Worm (Caenorhabditis elegans): Measurements from ENCODE around the gene ckr-2.

Gene ckr-2

DNA sequence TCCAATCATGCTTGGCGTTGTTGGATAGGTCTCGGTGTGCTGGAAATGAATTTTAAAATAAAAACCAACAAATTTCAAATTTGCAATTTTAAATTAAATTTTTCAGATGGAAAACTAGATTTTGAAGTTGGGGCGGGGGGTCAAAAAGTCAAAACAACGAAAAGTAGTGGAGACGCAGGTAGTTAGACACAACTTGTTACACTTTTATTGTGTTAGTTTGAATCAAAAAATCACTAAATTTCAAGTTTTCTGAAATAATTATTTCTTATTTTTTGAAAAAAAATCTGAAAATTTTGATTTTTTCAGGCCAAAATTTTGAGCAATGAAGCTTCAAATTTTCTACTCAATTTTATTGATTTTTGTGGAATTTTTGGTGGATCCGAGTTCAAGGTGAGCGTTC is 33.7 kb downstream of the ckr-2 start, which contains the start of gene Y39A3B.8:
Gene Y39A3B.8, plus strand, starts transcription at position 301 of the 400 bp plus-strand sequence.
- TF ChIP-seq elt-3 (tag; optimal IDR thresholded peaks at IDR 0.05) (no peak), lin-11 (tag; optimal IDR thresholded peaks at IDR 0.05) (no peak), aly-2 (tag; optimal IDR thresholded peaks at IDR 0.05) (no peak), lsy-2 (tag; optimal IDR thresholded peaks at IDR 0.05) (no peak), zag-1 (tag; optimal IDR thresholded peaks at IDR 0.05) (no peak), ztf-4 (tag; optimal IDR thresholded peaks at IDR 0.05) (no peak), mdl-1 (tag; optimal IDR thresholded peaks at IDR 0.05) (no peak)

DNA sequence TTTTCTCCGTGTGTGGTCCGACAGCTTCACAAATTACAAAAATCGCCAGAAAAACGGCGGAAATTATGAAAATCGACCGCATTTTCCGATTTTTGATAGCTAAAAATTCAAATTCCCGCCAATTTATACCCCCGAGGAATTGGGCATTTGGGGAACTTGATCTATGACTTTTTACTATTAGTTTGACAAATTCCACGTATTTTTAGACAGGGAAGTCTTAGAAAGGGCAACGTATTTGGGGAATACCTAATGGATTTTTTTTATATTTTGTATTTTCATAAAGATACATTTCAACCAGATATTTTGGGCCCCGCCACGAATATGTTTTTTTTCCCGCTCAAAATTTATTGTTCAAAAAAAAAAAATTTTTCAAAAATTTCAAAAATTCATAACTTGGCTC is 36.5 kb downstream of the ckr-2 start, which contains the start of gene Y39A3B.7:
Gene Y39A3B.7, minus strand, starts transcription at position 101 of the 400 bp plus-strand sequence.
- TF ChIP-seq skn-1 (tag; optimal IDR thresholded peaks at IDR 0.05) (no peak), ZK546.5 (tag; optimal IDR thresholded peaks at IDR 0.05) (no peak), fos-1 (tag; optimal IDR thresholded peaks at IDR 0.05) (no peak), mab-5 (tag; optimal IDR thresholded peaks at IDR 0.05) (no peak), nhr-6 (tag; optimal IDR thresholded peaks at IDR 0.05) (no peak), lin-13 (GFP tag; optimal IDR thresholded peaks at IDR 0.05) (no peak), lin-39 (tag; optimal IDR thresholded peaks at IDR 0.05) (no peak), dmd-4 (tag; optimal IDR thresholded peaks at IDR 0.05) (no peak), nhr-10 (tag; optimal IDR thresholded peaks at IDR 0.05) (no peak), ceh-82 (tag; optimal IDR thresholded peaks at IDR 0.05) (no peak), nhr-77 (tag; optimal IDR thresholded peaks at IDR 0.05) (no peak)

DNA sequence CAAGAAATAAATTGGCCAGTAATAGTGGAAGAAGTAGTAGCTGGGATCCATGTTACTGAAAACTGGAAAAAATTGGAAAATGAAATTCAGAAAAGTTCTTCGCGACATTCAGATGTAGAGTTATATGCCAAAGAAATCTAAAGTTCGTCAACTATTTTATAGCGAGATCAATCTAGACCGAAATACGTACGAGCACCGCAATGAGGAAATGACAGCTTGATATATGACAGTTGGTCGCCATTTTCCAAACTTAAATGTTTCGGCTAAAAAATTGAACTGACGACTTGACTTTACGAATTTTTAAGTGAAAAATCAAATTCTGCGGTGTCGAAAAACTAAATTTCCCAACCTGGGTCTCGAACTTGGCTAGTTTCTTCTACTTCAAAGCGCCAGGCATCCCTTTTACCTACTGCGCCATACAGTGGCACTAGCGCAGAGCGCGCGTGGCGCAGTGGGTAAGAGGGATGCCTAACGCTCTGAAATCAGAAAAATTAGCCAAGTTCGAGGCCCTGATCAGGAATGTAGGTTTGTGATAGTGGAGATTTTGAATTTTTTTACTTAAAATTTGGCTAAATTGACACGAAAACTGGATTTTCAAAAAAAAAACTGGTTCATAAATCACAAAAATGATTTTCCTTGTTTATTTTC is 38.7 kb downstream of the ckr-2 start, which contains the start of gene srd-66:
Gene srd-66, minus strand, starts transcription at position 51 of the 648 bp plus-strand sequence.
- TF ChIP-seq blmp-1 (tag; optimal IDR thresholded peaks at IDR 0.05; ENCODE audit: insufficient read depth) (no peak), ceh-82 (tag; optimal IDR thresholded peaks at IDR 0.05) (no peak), elt-3 (tag; optimal IDR thresholded peaks at IDR 0.05) (no peak), skn-1 (tag; optimal IDR thresholded peaks at IDR 0.05) (no peak), nhr-6 (tag; optimal IDR thresholded peaks at IDR 0.05) (no peak), dmd-4 (tag; optimal IDR thresholded peaks at IDR 0.05) (no peak), ztf-4 (tag; optimal IDR thresholded peaks at IDR 0.05) (no peak), nhr-12 (tag; optimal IDR thresholded peaks at IDR 0.05) (no peak), fos-1 (tag; optimal IDR thresholded peaks at IDR 0.05) (no peak), F13H6.1 (tag; optimal IDR thresholded peaks at IDR 0.05) (no peak), ama-1 (optimal IDR thresholded peaks at IDR 0.05) (no peak), ztf-1 (GFP tag; conservative IDR thresholded peaks at IDR 0.05) (no peak), R02D3.7 (tag; optimal IDR thresholded peaks at IDR 0.05) (no peak)

DNA sequence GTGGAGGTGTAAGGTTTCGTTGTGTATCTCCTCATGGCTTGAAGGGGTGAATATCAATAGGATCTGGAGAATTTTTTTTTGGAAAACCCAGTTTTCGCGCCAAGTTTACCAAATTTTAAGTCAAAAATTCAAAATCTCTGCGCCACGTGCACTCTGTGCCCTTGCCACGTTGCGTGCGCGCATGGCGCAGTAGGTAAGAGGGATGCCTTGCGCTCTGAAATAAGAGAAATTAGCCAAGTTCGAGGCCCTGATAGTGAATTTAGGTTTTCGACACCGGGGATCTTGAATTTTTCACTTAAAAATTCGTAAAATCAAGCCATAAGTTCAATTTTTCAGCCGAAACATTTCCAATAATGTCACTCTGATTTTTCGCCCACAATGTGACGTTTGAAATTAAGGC is 39.9 kb downstream of the ckr-2 start:
- TF ChIP-seq unc-55 (GFP tag; optimal IDR thresholded peaks at IDR 0.05) (no peak), elt-1 (tag; optimal IDR thresholded peaks at IDR 0.05) (no peak), nhr-21 (tag; optimal IDR thresholded peaks at IDR 0.05) (no peak), nhr-25 (tag; optimal IDR thresholded peaks at IDR 0.05) (no peak), ztf-1 (GFP tag; conservative IDR thresholded peaks at IDR 0.05) (no peak), nhr-77 (tag; optimal IDR thresholded peaks at IDR 0.05) (no peak), R02D3.7 (tag; optimal IDR thresholded peaks at IDR 0.05) (no peak), F13H6.1 (tag; optimal IDR thresholded peaks at IDR 0.05) (no peak), mab-5 (tag; optimal IDR thresholded peaks at IDR 0.05) (no peak), ama-1 (optimal IDR thresholded peaks at IDR 0.05) (no peak), lin-13 (GFP tag; optimal IDR thresholded peaks at IDR 0.05) (no peak), nhr-237 (tag; optimal IDR thresholded peaks at IDR 0.05) (no peak), fos-1 (tag; optimal IDR thresholded peaks at IDR 0.05) (no peak), nhr-129 (tag; optimal IDR thresholded peaks at IDR 0.05) (no peak), crh-2 (tag; optimal IDR thresholded peaks at IDR 0.05) (no peak), snpc-4 (tag; optimal IDR thresholded peaks at IDR 0.05) (no peak), lin-39 (tag; optimal IDR thresholded peaks at IDR 0.05) (no peak), elt-3 (tag; optimal IDR thresholded peaks at IDR 0.05) (no peak), gmeb-1 (tag; optimal IDR thresholded peaks at IDR 0.05) (no peak), dmd-4 (tag; optimal IDR thresholded peaks at IDR 0.05) (no peak)

DNA sequence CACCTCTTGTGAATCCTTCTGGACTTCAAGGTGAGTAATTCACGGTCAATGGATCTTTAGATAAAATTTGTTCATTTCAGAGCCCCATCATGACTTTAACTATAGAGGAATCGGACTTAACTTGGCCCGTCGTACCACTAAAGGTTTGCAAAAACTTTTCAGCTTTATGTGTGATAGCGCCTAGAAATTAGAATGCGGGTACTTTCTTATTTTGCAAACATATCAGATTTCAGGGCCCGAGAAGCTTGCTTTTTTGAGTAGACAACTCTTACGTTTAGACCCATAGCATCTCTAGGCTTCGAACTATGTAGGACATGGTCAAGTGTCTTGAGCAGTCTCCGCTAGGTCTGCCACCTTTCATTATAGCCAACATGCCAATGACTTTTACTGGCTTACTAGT is 44.0 kb downstream of the ckr-2 start:
- TF ChIP-seq unc-55 (GFP tag; optimal IDR thresholded peaks at IDR 0.05), result no peak
- no peak for TF ChIP-seq sma-3 (GFP tag; optimal IDR thresholded peaks at IDR 0.05)
- TF ChIP-seq ceh-16 (tag; optimal IDR thresholded peaks at IDR 0.05), result no peak
- no peak for TF ChIP-seq ZK546.5 (tag; optimal IDR thresholded peaks at IDR 0.05)
- no peak for TF ChIP-seq nhr-6 (tag; optimal IDR thresholded peaks at IDR 0.05)
- no peak for TF ChIP-seq alr-1 (tag; optimal IDR thresholded peaks at IDR 0.05)
- no peak for TF ChIP-seq aly-2 (tag; optimal IDR thresholded peaks at IDR 0.05)
- no peak for TF ChIP-seq zag-1 (tag; optimal IDR thresholded peaks at IDR 0.05)

Data from whole organism, L2 larva.